Worm (Caenorhabditis elegans) whole organism, dauer: ENCODE measurements around the gene C14E2.5.

Experiments used
- unc-62 ChIP-seq: sonication (generic microtip); optimal IDR thresholded peaks from 2 replicates; lab custom pipeline; 2017; ENCODE audit warnings: missing biosample characterization, missing genetic modification reagents, missing genetic modification characterization

C14E2.5 gene

DNA sequence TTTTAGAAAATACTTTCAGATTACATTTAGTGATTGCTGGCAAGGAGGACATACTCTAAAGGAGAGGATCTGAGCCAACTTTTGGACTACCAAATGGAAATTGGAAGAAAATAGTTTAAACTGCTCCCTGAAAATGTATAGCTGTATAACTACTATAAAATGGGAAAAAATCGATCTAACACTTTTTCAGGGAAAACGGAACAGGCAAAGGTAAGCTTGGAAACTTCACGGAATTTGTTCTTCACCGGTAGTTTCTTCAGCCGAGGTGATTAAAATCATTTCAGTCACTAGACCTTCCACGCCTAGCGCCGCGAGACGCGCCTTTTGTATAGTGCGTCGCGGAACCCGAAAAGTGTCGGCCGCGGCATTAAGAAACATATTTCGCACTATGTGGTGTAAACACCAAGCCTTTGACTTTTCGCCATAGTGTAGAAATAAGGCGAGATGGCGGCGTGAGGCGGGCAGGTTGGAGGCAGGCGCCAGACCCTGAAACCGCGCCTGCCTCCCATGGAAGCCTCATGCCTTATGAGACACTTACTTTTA is at the start of gene C14E2.5:
C14E2.5 (minus strand) TSS at position 51 of the 543 bp plus-strand sequence.
- no peak for TF ChIP-seq unc-62 (GFP tag; lab: Kevin White, UChicago)

DNA sequence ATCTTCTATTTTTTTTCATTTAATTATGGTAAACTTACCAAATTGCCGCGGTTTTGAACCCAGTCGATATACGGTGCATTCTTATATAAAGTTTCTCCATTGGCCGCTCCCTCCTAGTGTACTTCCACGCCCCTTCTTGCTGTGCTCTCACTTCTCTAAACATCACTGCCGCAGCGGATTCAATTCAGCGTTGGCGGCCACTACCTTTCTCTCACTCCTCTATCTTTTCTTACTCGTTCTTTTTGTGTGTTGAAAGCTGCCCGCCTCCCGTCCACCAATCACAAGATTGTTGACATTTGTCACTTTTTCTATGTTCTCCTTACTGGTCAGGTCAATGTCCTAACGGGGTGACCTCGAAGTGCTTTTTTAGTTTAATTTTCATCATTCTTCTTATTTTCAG is 45.9 kb upstream of the C14E2.5 start:
- no peak for TF ChIP-seq unc-62 (GFP tag; lab: Kevin White, UChicago)

DNA sequence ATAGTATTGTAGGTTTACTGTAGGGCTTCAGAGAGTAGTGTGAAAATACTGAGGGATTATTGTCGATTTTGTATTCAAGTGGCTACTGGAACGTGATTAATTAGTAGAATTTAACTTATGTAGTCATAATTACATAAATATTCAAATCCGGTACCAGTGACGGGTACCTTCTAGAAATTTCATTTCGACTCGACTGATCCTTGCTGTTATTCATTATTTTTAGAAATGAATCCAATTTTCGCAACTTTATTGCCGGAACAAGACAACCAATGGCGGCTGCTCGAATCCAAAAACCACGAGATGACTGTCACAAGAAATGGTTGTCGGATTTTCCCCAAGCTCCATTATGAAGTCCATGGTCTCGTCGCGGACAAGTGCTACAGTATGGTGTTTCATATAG is 39.8 kb upstream of the C14E2.5 start, which contains the start of gene tbx-41:
tbx-41 (plus strand) TSS at position 301 of the 400 bp plus-strand sequence.
- no peak for TF ChIP-seq unc-62 (GFP tag; lab: Kevin White, UChicago)

DNA sequence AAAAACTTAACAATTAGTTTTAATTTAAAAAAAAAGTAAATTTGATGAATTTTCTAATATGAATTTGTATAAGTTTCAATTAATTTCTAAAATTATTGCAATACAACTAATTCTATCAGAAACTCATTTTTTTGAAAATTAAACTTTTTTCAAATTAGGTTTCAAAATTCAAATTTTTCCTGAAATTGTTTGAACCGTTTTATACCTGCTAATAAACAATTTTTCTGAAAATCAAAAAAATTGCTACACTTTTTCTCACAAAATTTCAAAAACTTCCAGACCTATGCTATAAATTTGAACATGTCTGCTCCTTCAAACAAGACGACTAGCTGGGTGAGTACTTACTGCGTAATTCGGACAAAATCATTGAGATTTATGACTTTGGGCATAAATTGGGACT is 35.3 kb upstream of the C14E2.5 start, which contains the start of gene T26C11.8:
T26C11.8 (plus strand) TSS at position 301 of the 400 bp plus-strand sequence.
- TF ChIP-seq unc-62 (GFP tag; lab: Kevin White, UChicago) = no peak

DNA sequence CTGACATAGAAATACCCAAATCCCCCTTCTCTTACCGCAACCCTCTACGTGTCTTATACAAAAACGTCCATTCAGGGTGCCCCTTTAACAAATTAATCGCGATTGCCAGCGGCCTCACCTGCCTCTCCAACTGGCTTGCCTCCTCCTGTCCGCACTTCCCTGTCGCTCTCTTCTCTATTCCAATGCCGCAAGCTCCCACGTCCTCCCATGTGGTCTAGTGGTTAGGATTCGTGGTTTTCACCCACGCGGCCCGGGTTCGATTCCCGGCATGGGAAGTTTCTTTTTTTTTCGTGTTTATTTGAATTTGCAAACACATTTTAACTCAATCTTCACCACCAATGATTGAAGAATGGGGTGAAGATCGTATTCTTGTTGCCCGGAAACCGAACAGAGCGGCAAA is 33.5 kb upstream of the C14E2.5 start:
- no peak for TF ChIP-seq unc-62 (GFP tag; lab: Kevin White, UChicago)

DNA sequence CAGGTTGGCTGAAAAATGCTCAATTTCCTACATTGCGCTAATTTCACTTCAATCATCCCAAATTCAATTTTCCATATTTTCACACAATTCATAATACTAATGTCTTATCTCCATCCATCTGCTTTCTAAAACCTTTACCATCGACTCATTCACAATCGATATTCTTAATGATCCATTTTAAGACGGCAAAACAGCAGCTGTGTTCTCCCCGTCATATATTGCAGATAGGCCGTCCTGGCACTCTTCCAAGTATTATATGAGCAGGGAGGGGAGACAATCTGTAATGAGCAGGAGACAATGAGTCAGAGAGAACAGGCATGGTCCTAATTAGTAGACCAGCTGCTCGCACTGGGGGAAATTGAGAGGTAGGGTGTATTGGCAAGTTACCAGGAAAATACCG is 32.6 kb upstream of the C14E2.5 start:
- TF ChIP-seq unc-62 (GFP tag; lab: Kevin White, UChicago) = no peak

DNA sequence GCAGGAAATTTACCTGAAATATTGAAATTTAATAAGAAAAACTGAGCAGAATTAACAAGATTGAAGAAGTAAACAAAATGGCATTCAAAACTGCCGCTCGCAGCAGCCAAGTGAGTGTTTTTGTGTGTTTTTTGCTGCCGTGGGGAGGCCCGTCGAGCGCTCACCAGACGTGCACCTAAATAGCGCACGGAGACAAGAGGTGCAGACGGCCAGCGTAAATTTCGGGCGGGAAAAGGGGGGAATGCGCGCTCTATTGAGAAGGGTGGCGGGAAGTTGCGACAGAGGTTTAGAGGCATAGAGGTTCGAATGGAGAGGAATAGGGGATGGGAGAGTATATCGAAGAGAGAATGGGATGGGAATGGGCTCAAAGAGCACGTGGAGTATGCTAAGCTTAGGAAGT is 31.0 kb upstream of the C14E2.5 start, which contains the start of gene ceh-39:
ceh-39 (minus strand) TSS at position 13 of the 400 bp plus-strand sequence.
- TF ChIP-seq unc-62 (GFP tag; lab: Kevin White, UChicago) = no peak

DNA sequence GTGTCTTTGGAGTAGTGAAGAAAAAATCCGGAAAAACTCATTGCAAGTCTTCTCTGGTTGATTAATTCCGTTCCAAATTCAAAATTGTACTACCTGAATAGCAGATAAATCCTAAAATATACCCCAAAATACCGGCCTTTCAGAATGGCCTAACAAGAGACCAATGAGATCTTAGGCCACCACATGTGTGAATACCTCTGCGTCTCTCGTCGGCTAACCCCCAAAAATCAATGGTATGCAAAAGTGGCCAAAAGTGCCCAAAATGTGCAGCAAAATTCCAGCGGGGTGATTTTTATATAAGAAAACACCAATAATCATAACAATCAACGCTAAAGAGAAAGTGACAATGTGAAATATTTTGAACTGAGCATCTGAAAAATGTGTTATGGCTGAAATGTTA is 28.5 kb upstream of the C14E2.5 start, which contains the start of gene T26C11.9:
T26C11.9 (minus strand) TSS at position 254 of the 400 bp plus-strand sequence.
- no peak for TF ChIP-seq unc-62 (GFP tag; lab: Kevin White, UChicago)

DNA sequence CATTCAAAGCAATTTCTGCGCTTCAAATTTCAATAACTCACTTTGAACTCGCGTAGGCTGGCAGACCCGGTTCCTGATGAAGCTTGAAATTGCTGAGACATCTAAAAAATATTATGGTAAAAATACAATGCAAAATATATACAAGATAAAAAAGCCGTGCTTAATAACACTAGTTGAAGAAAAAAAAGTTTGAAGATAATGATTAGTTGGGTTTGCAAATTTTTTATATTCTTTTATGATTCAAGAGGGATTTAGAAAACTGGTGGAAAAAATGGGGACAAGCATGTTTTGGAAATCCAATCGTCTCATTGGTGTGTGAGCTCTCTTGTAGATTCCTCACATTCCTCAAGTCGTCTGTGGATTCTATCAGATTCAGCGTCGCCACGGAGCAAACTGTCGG is 27.5 kb upstream of the C14E2.5 start, which contains the start of gene ceh-21:
ceh-21 (minus strand) TSS at position 101 of the 400 bp plus-strand sequence.
- TF ChIP-seq unc-62 (GFP tag; lab: Kevin White, UChicago) = no peak

DNA sequence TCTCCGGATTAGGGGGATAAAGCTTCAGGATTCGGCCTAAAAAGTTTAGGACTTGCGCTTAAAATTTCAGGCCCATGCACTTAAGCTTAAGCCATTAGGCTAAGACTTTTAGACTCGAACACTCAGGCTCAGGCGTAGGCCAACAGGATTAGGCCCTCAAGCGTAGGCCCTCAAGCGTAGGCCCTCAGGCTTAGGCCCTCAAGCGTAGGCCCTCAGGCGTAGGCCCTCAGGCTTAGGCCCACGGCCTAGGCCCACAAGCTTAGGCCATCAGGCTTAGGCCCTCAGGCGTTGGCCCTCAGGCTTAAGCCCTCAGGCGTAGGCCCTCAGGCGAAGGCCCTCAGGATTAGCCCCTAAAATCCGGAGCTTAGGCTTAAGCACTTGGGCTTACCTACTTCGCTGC is 25.4 kb upstream of the C14E2.5 start:
- TF ChIP-seq unc-62 (GFP tag; lab: Kevin White, UChicago) = no peak

DNA sequence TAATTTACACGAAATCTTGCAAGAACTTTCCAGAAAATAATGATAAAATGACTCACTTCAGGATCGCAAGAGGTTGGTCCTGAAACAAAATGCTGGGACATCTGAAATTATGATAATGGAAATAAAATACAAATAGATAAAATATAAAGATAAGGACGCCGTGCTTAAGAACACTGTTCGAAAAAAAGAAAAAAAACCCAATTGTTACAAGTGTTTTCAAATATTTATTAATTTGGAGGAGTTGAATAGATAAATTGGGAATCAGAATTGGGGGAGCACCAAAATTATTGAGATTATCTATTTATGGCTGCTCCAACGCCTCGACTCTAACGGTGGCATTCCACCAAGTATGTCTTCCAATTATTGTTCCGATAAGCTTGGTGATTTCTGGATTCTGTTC is 23.4 kb upstream of the C14E2.5 start, which contains the start of gene ceh-41:
ceh-41 (minus strand) TSS at position 101 of the 400 bp plus-strand sequence.
- no peak for TF ChIP-seq unc-62 (GFP tag; lab: Kevin White, UChicago)

DNA sequence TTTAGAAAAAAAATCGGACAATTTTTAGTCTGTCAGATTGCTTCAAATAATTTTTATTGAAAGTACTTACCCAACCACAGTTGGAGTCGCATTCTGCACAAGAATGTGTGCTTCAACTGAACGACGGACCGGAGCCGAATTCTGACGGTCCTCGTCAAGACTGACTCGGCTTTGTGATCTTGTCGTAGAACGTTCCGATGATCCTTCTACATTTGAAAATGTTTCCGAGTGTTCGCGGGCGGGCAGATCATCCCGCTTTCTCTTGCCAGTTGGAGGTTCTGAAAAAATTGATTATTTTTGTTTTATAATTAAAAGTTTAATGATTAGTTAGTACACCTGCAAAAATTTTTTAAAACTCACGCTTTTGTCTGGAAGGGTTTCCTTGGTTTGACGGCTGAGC is 22.5 kb upstream of the C14E2.5 start:
- TF ChIP-seq unc-62 (GFP tag; lab: Kevin White, UChicago) = no peak

DNA sequence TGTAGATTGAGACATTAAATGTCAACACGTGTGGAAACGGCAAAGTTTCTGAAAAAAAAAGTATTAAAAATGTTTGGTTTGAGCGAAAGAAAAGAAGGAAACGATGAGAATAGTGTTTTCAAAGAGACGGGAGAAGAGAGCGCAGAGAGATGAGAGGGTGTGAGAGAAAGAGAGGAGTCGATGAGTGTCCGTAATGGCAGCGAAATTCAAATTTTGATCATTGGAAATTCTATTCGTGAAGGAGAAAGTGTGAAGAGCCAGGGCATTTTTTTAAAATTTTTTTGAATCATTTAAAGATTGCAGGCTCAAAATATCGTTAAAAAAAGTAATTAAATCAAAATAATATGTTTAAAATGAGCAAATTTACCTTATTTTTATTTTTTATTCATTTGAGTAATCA is 20.4 kb upstream of the C14E2.5 start, which contains the start of gene T26C11.4:
T26C11.4 (minus strand) TSS at position 54 of the 400 bp plus-strand sequence.
- TF ChIP-seq unc-62 (GFP tag; lab: Kevin White, UChicago) = no peak

DNA sequence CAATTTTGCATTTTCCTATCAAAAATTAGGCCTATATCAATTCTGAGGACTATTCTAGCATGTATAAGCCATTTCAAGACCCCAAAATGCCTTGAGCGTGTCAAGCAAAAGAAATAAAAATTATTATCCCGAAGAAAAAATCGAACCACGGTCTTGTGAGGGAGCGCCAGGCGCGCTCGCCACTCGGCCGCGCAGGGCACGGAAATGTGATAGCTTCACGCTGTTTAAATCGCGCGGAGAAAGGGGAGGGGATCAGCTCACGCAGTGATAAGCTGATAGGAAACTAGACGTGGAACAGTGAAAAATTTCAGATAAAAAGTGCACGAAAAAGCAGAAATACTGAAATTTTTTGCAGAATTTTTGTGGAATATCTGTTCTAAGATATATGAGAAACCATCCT is 12.6 kb upstream of the C14E2.5 start:
- TF ChIP-seq unc-62 (GFP tag; lab: Kevin White, UChicago) = no peak

DNA sequence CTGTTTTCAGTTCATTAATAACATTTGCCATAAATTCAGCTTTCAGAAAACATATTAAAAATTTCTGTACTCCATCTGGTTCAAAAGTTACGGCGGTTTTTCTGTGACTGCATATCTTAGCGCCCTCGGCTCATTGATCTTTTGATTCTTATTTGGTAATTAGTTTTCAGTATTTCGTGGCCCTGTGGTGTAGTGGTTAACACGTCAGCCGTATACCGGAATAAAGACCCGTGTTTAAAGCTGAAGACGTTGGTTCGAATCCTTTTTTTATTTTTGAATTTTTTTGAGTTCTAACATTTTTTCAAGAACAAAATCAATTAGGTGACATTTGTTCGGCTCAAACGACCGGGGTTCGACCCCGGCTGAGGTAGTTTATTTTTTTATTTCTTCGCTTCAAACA is 5.3 kb upstream of the C14E2.5 start:
- no peak for TF ChIP-seq unc-62 (GFP tag; lab: Kevin White, UChicago)

DNA sequence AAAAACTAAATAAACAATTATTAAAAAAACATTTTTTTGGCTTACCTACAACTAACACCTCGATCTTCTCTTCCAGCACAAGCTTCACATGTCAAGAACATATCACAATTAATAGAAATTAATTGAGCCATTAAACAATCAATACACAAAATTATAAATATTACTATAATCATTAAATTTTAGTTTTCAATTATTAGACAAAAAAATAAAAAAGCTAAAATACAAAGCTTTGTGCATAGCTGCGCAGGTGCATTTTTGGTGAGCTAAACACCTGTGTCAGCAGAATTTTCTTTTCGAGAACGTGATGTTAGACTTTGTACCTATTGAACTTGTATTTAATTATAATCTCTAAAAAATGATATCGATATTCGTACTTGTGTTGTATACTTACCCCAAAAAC is 4.8 kb upstream of the C14E2.5 start, which contains the start of gene C14E2.6:
C14E2.6 (minus strand) TSS at position 101 of the 400 bp plus-strand sequence.
- TF ChIP-seq unc-62 (GFP tag; lab: Kevin White, UChicago) = no peak

DNA sequence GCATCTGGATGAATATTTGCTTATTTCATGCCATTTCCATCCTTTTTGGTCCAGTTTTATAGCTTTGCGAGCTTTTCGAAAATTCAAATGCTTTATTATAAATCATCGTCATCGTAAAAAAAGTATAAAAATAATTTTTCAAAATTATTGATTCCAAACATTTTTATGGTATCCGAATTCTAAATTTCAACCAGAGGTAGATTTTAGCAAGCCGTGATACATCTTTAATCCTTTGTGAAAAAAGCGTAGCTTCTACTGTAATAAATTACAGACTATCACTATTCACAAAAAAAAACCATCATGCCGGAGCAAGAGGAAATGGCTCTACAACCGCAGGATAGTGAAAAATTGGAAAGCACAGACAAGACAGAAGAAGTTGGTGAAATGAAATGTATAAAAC is 1.0 kb upstream of the C14E2.5 start, which contains the start of gene C14E2.1:
C14E2.1 (plus strand) TSS at position 301 of the 400 bp plus-strand sequence.
- no peak for TF ChIP-seq unc-62 (GFP tag; lab: Kevin White, UChicago)
